Worm (Caenorhabditis elegans) whole organism, L4 larva: ENCODE data around the gene C15H9.3.

Experiments
- F26F4.8 ChIP-seq: fragments of 200-800 bp; sonication (Bioruptor generic); conservative IDR thresholded peaks from 2 replicates; pipeline ENCODE4 v1.3.6; 2022; ENCODE audit warnings: missing genetic modification characterization, missing compliant biosample characterization
- F49E8.2 ChIP-seq: sonication (generic microtip); optimal IDR thresholded peaks from 2 replicates; lab custom pipeline; 2016; ENCODE audit warnings: missing compliant biosample characterization, mild to moderate bottlenecking, missing genetic modification characterization, borderline replicate concordance
- Y48G9A.11 ChIP-seq: fragments of 200-800 bp; sonication (Bioruptor generic); IDR thresholded peaks from 2 replicates; pipeline ENCODE4 v1.3.6; 2022; ENCODE audit warnings: missing genetic modification reagents, missing genetic modification characterization, missing compliant biosample characterization
- Y75B8A.6 ChIP-seq: fragments of 200-800 bp; sonication (Bioruptor generic); IDR thresholded peaks from 2 replicates; pipeline ENCODE4 v1.3.6; 2022; ENCODE audit warnings: missing genetic modification reagents, missing genetic modification characterization, missing compliant biosample characterization
- ZK337.2 ChIP-seq: fragments of 200-800 bp; sonication (Bioruptor generic); IDR thresholded peaks from 2 replicates; pipeline ENCODE4 v1.3.6; 2022; ENCODE audit warnings: missing genetic modification reagents, missing genetic modification characterization, missing compliant biosample characterization
- ZK546.5 ChIP-seq, 2 experiments: sonication (generic microtip); optimal IDR thresholded peaks; 2 replicates each; lab custom pipeline; 2017; ENCODE audit warnings: missing biosample characterization in 2 of 2, missing genetic modification characterization in 2 of 2
- aha-1 ChIP-seq: fragments of 150-350 bp; peaks from one replicate; lab custom pipeline; 2014; ENCODE audit warnings: missing biosample characterization, missing genetic modification characterization
- arid-1 ChIP-seq: fragments of 200-800 bp; sonication (Bioruptor generic); conservative IDR thresholded peaks from 2 replicates; pipeline ENCODE4 v1.3.6; 2022; ENCODE audit warnings: missing genetic modification reagents, missing genetic modification characterization, missing compliant biosample characterization
- ceh-82 ChIP-seq: sonication (generic microtip); optimal IDR thresholded peaks from 2 replicates; lab custom pipeline; 2017; ENCODE audit warnings: missing biosample characterization, missing genetic modification characterization
- ces-1 ChIP-seq: fragments of 150-350 bp; sonication (generic microtip); optimal IDR thresholded peaks from 4 replicates; lab custom pipeline; 2014; ENCODE audit warnings: missing biosample characterization, missing genetic modification reagents, missing genetic modification characterization
- ctbp-1 ChIP-seq: fragments of 200-800 bp; sonication (Bioruptor generic); IDR thresholded peaks from 2 replicates; pipeline ENCODE4 v1.3.6; 2022; ENCODE audit warnings: missing genetic modification reagents, missing genetic modification characterization, missing compliant biosample characterization
- daf-12 ChIP-seq: fragments of 150-350 bp; optimal IDR thresholded peaks from 2 replicates; lab custom pipeline; 2014; ENCODE audit warnings: missing biosample characterization, missing genetic modification reagents, missing genetic modification characterization
- daf-16 ChIP-seq, 3 experiments: sonication (generic microtip); optimal IDR thresholded peaks; 2 replicates each; lab custom pipeline; 2016 to 2017; ENCODE audit warnings: missing genetic modification characterization in 3 of 3, missing genetic modification reagents in 3 of 3, mild to moderate bottlenecking in 2 of 3, missing compliant biosample characterization in 2 of 3, missing biosample characterization in 1 of 3, moderate library complexity in 1 of 3
- daf-19 ChIP-seq: fragments of 200-800 bp; sonication (Bioruptor generic); conservative IDR thresholded peaks from 2 replicates; pipeline ENCODE4 v1.3.6; 2022; ENCODE audit warnings: missing genetic modification characterization, missing compliant biosample characterization
- dmd-6 ChIP-seq: fragments of 200-800 bp; sonication (Bioruptor generic); IDR thresholded peaks from 2 replicates; pipeline ENCODE4 v1.3.6; 2022; ENCODE audit warnings: missing genetic modification reagents, missing genetic modification characterization, missing compliant biosample characterization
- dve-1 ChIP-seq: sonication (generic microtip); optimal IDR thresholded peaks from 2 replicates; lab custom pipeline; 2017; ENCODE audit warnings: antibody characterized with exemption, mild to moderate bottlenecking, missing genetic modification characterization, missing compliant biosample characterization; ENCODE audit not compliant: insufficient read depth
- fkh-10 ChIP-seq: fragments of 150-350 bp; optimal IDR thresholded peaks from 2 replicates; lab custom pipeline; 2014; ENCODE audit warnings: missing biosample characterization, missing genetic modification reagents, missing genetic modification characterization
- hif-1 ChIP-seq, 2 experiments: sonication (generic microtip); optimal IDR thresholded peaks; 2 replicates each; lab custom pipeline; 2016 to 2017; ENCODE audit warnings: missing compliant biosample characterization in 2 of 2, missing genetic modification characterization in 2 of 2, missing genetic modification reagents in 2 of 2, missing genotype in 2 of 2, mild to moderate bottlenecking in 1 of 2
- jun-1 ChIP-seq: fragments of 150-350 bp; optimal IDR thresholded peaks from 2 replicates; lab custom pipeline; 2014; ENCODE audit warnings: missing biosample characterization, missing genetic modification reagents, missing genetic modification characterization
- lim-7 ChIP-seq: fragments of 200-800 bp; sonication (Bioruptor generic); IDR thresholded peaks from 2 replicates; pipeline ENCODE4 v1.3.6; 2022; ENCODE audit warnings: missing genetic modification characterization, missing compliant biosample characterization
- lin-13 ChIP-seq: fragments of 150-350 bp; optimal IDR thresholded peaks from 2 replicates; lab custom pipeline; 2014; ENCODE audit warnings: missing biosample characterization, missing genetic modification reagents, missing genetic modification characterization
- madf-9 ChIP-seq: fragments of 200-800 bp; sonication (Bioruptor generic); conservative IDR thresholded peaks from 2 replicates; pipeline ENCODE4 v1.3.6; 2022; ENCODE audit warnings: missing genetic modification reagents, missing genetic modification characterization, missing compliant biosample characterization
- mxl-2 ChIP-seq: fragments of 200-800 bp; sonication (Bioruptor generic); conservative IDR thresholded peaks from 2 replicates; pipeline ENCODE4 v1.3.6; 2022; ENCODE audit warnings: missing genetic modification reagents, missing genetic modification characterization, missing compliant biosample characterization
- nhr-102 ChIP-seq: sonication (generic microtip); optimal IDR thresholded peaks from 2 replicates; lab custom pipeline; 2016; ENCODE audit warnings: mild to moderate bottlenecking, missing genetic modification characterization, moderate library complexity, missing compliant biosample characterization
- nhr-237 ChIP-seq: sonication (generic microtip); optimal IDR thresholded peaks from 2 replicates; lab custom pipeline; 2017; ENCODE audit warnings: missing biosample characterization, missing genetic modification characterization
- nhr-25 ChIP-seq: sonication (generic microtip); optimal IDR thresholded peaks from 2 replicates; lab custom pipeline; 2017; ENCODE audit warnings: missing genetic modification characterization, mild to moderate bottlenecking, missing compliant biosample characterization, antibody characterized with exemption, moderate library complexity, borderline replicate concordance; ENCODE audit not compliant: insufficient read depth
- nhr-41 ChIP-seq: fragments of 200-800 bp; sonication (Bioruptor generic); IDR thresholded peaks from 2 replicates; pipeline ENCODE4 v1.3.6; 2022; ENCODE audit warnings: missing genetic modification reagents, missing genetic modification characterization, missing compliant biosample characterization
- nhr-77 ChIP-seq: fragments of 150-350 bp; optimal IDR thresholded peaks from 2 replicates; lab custom pipeline; 2014; ENCODE audit warnings: missing biosample characterization, missing genetic modification characterization
- rbr-2 ChIP-seq: sonication (generic microtip); optimal IDR thresholded peaks from 2 replicates; lab custom pipeline; 2016; ENCODE audit warnings: missing genotype, missing genetic modification characterization, missing compliant biosample characterization
- sdz-12 ChIP-seq: fragments of 200-800 bp; sonication (Bioruptor generic); optimal IDR thresholded peaks from 2 replicates; lab custom pipeline; 2018; ENCODE audit warnings: mild to moderate bottlenecking, missing genetic modification characterization, missing compliant biosample characterization
- set-16 ChIP-seq: fragments of 200-800 bp; sonication (Bioruptor generic); IDR thresholded peaks from 2 replicates; pipeline ENCODE4 v1.3.6; 2022; ENCODE audit warnings: missing genetic modification reagents, missing genetic modification characterization, missing compliant biosample characterization
- skn-1 ChIP-seq: fragments of 150-350 bp; optimal IDR thresholded peaks from 2 replicates; lab custom pipeline; 2014; ENCODE audit warnings: missing biosample characterization, missing genetic modification characterization
- unc-62 ChIP-seq, 3 experiments: fragments of 150-350 bp in 1 of 3; sonication (generic microtip); optimal IDR thresholded peaks in 2 of 3; peaks in 1 of 3; 1 replicate in 1 of 3; 2 replicates in 2 of 3; lab custom pipeline; 2014 to 2017; ENCODE audit warnings: missing biosample characterization in 3 of 3, missing genetic modification characterization in 3 of 3, missing genetic modification reagents in 3 of 3, missing genotype in 1 of 3
- zfp-2 ChIP-seq: sonication (generic microtip); optimal IDR thresholded peaks from 2 replicates; lab custom pipeline; 2016; ENCODE audit warnings: mild to moderate bottlenecking, missing genetic modification characterization, missing compliant biosample characterization

The C15H9.3 gene

DNA sequence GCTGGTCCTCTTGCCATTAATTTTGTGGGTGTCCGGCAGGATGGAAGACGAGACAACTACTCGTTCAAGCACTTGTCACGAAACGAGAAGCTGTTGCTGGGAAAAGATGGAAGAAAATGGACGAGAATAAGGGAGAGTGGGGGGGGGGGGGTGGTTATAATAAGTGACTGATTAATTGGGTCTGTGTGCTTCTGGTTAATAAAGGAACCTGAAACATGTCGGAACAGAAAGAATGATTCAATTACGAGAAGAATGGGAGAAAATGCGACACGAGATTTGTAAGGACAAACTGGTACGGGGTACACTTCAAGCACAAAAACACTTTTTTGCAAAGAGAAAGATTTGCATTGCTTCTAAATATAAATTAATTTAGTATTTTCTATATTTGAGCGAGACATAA lies 39.8 kb downstream of the C15H9.3 start:
- no peak for TF ChIP-seq daf-16 (GFP tag; optimal IDR thresholded peaks at IDR 0.05; lab: Kevin White, UChicago)
- no peak for TF ChIP-seq daf-16 (tag; optimal IDR thresholded peaks at IDR 0.05; lab: Kevin White, UChicago)
- no peak for TF ChIP-seq nhr-77
- TF ChIP-seq ceh-82, result no peak
- no peak for TF ChIP-seq ZK337.2
- no peak for TF ChIP-seq arid-1 (GFP tag; lab: Robert Waterston, UW)
- TF ChIP-seq daf-12 (tag; lab: Kevin White, UChicago), result no peak
- TF ChIP-seq F26F4.8 (GFP tag; lab: Robert Waterston, UW), result no peak
- TF ChIP-seq nhr-102 (tag; lab: Kevin White, UChicago), result no peak
- no peak for TF ChIP-seq Y75B8A.6
- TF ChIP-seq fkh-10 (GFP tag; lab: Kevin White, UChicago), result no peak
- no peak for TF ChIP-seq zfp-2 (tag; lab: Kevin White, UChicago)
- no peak for TF ChIP-seq hif-1 (tag; optimal IDR thresholded peaks at IDR 0.05; lab: Kevin White, UChicago)
- no peak for TF ChIP-seq skn-1 (tag; lab: Kevin White, UChicago)
- TF ChIP-seq ces-1 (GFP tag; lab: Kevin White, UChicago), result no peak
- no peak for TF ChIP-seq lin-13 (GFP tag; lab: Kevin White, UChicago)
- TF ChIP-seq rbr-2 (tag; lab: Kevin White, UChicago), result no peak
- no peak for TF ChIP-seq jun-1 (tag; lab: Kevin White, UChicago)
- no peak for TF ChIP-seq Y48G9A.11 (GFP tag; lab: Robert Waterston, UW)
- TF ChIP-seq sdz-12 (GFP tag; lab: Kevin White, UChicago), result no peak
- TF ChIP-seq, all 104 proteins: peak for 0

DNA sequence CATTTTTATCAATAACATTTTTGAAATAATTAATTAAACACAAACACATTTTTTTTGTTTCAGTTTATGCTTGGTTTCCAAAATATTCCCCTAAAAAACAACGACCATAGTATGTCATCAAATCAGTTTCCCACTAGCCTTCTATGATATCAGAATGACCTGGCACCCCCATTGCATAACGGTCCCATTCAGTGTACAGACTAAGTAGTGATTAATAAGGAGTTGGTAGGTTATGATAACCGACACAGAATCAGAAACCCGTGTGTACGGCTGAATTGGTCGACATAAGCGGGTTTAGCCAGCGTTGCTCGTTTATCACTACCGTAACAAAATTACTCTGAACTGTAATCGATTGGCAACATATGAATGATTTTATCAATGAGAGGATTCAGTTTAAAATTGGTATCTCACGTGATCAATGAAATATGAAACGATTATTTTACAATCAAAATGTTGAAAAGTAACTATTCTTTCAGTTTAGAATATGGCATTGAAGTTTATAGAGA lies 41.9 kb downstream of the C15H9.3 start:
- TF ChIP-seq ctbp-1 (GFP tag; lab: Robert Waterston, UW) (no peak), dve-1 (tag; lab: Kevin White, UChicago) (no peak), rbr-2 (tag; lab: Kevin White, UChicago) (no peak), hif-1 (tag; optimal IDR thresholded peaks at IDR 0.05; lab: Kevin White, UChicago) (no peak), aha-1 (tag; lab: Kevin White, UChicago) (peak; percentile 39), nhr-237 (tag; lab: Kevin White, UChicago) (no peak)
- TF ChIP-seq, all 104 proteins: peak for 1

DNA sequence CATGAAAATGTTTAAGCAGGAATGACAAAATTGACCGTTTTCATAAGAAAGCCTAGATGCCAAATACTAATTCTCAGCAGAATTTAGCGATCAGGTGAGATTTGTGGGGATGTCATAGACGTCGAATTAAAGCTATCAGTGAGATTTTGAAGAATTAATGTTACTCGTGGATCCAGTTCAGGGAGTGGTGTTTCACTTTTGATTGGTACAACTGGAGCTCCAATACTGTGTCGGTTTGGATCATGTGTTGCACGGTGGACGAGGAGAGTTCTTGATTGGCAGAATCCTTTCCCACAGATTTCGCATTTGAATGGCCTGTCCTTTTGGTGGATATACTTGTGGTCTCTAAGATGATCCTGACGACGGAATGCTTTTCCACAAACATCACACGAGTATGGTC lies 44.0 kb downstream of the C15H9.3 start:
- TF ChIP-seq unc-62 (GFP tag; optimal IDR thresholded peaks at IDR 0.05 in 1 of 2; lab: Kevin White, UChicago) (peak in 1 of 2 experiments; percentile 91), unc-62 (tag; optimal IDR thresholded peaks at IDR 0.05; lab: Kevin White, UChicago) (no peak), daf-19 (GFP tag; lab: Robert Waterston, UW) (no peak), madf-9 (GFP tag; lab: Robert Waterston, UW) (no peak), ces-1 (GFP tag; lab: Kevin White, UChicago) (no peak)

DNA sequence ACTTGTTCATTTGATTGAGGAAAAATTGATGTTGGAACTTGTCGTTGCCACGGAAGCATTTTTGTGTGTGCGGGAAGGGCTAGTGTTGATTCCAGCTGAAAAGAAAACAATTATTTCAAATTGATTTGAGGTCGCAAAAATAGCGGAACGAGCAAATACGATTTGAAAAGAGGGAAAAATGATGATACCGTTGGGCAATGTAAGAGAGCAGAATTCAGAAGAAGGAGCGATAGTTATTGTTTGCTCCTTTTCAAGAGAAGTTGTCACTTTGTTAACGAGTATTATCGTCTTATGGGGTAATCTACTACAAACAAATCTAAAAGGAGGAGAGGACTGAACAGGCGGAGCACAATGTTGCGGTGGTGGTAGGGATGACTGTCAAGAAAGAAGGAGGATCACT lies 44.8 kb downstream of the C15H9.3 start, which contains the start of gene odd-2:
TSS of gene odd-2 (minus strand) at position 101 of the 400 bp plus-strand sequence.
- TF ChIP-seq aha-1 (tag; lab: Kevin White, UChicago) (peak; percentile 66), sdz-12 (GFP tag; lab: Kevin White, UChicago) (no peak)

DNA sequence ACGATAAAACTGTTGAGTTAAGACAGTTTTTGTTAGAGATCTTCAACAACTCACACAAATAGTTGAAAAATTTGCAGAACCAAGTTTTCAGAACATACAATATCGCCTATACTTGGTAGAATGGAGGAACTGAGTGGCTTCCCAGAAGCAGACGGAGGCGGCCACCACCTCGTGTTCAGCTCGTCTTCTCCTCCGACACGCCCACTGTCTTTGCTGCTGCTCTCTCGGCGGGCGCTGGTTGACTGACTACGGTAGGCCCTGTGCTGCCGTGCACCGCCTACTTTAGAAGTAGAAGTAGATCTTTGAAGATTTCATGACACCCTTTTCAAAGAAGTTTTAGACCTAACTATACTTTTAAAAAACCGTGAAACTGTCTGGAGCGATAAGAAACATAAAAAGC lies 46.4 kb downstream of the C15H9.3 start:
- TF ChIP-seq mxl-2 (GFP tag; lab: Robert Waterston, UW) (0 out of 2 replicates have a peak, but pooled peaks have one; percentile 24), set-16 (GFP tag; lab: Robert Waterston, UW) (peak; percentile 71), ZK546.5 (tag; optimal IDR thresholded peaks at IDR 0.05; lab: Kevin White, UChicago) (no peak)

DNA sequence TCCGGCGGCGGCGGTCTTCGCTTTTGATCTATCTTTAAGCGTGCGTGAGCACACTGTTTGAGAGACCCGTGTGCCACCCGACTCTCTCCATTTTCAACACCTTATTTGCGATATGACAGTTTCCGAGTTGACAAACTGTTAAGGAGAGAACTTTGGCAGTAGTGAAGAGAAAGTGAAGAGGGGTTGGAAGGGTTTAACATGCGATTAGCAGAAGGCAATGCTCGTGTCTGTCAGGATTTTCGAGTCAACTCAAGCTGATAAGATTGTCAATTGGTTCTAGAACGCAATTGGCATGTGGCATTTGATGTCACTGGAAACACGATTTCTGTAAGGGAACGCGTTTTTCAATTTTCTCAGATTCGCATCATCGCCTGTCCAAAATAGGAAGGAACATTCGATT lies 51.8 kb downstream of the C15H9.3 start:
- TF ChIP-seq F49E8.2 (tag; lab: Kevin White, UChicago) (no peak), dmd-6 (GFP tag; lab: Robert Waterston, UW) (peak; percentile 37), daf-16 (GFP tag; optimal IDR thresholded peaks at IDR 0.05; lab: Kevin White, UChicago) (no peak), daf-16 (tag; optimal IDR thresholded peaks at IDR 0.05; lab: Kevin White, UChicago) (peak; percentile 17), daf-19 (GFP tag; lab: Robert Waterston, UW) (no peak), nhr-41 (GFP tag; lab: Robert Waterston, UW) (no peak), lim-7 (GFP tag; lab: Robert Waterston, UW) (no peak), unc-62 (GFP tag; optimal IDR thresholded peaks at IDR 0.05 in 1 of 2; lab: Kevin White, UChicago) (peak in 1 of 2 experiments; percentile 89), unc-62 (tag; optimal IDR thresholded peaks at IDR 0.05; lab: Kevin White, UChicago) (no peak), nhr-25 (no peak)
